Worm (Caenorhabditis elegans): ENCODE measurements around the gene F14H3.15.
"Not testable (repeated sequence)": the region's sequence is repeated elsewhere in the genome, so short reads cannot be mapped to it uniquely, and the experiment has no call there.

DNA sequence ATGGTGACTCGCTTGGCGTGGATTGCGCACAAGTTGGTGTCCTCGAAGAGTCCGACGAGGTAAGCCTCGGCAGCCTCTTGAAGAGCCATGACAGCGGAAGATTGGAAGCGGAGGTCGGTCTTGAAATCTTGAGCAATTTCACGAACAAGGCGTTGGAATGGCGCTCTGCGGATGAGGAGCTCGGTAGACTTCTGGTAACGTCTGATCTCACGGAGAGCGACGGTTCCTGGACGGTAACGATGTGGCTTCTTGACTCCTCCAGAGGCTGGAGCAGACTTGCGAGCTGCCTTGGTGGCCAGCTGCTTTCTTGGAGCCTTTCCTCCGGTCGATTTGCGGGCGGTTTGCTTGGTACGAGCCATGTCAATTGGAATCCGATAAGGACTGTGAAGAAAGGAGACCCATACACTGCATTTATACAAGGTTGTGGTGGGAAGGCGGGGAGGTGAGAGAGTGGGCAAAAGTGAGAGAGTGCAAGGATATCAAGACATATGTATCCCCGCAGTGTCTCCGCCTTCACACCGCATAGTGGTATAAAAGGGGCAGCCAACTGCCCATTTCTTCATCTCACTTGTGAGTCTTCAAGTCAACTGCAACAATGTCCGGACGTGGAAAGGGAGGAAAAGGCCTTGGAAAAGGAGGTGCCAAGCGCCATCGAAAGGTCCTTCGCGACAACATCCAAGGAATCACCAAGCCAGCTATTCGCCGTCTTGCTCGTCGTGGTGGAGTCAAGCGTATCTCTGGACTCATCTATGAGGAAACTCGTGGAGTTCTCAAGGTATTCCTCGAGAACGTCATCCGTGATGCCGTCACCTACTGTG lies 17.9 kb downstream of the F14H3.15 start, which contains the start of the genes his-2 and his-1:
- TF ChIP-seq lin-35 (GFP tag; optimal IDR thresholded peaks at IDR 0.05); nhr-179 (tag; optimal IDR thresholded peaks at IDR 0.05); nfya-1 (tag; optimal IDR thresholded peaks at IDR 0.05; ENCODE audit: borderline replicate concordance, insufficient read depth); nhr-120 (GFP tag; IDR thresholded peaks at IDR 0.05); madf-3 (GFP tag; IDR thresholded peaks at IDR 0.05); lsy-27 (tag; optimal IDR thresholded peaks at IDR 0.05; ENCODE audit: borderline replicate concordance, insufficient read depth); dpl-1 (GFP tag; optimal IDR thresholded peaks at IDR 0.05): not testable (repeated sequence)
